Fruit fly (Drosophila melanogaster) whole organism, embryonic: Measurements from ENCODE around the gene wfs1.
A peak's percentile ranks its signal among the peaks of the same experiment; 100 is the strongest.

Experiments used
- ATbp ChIP-seq: fragments of 200-800 bp; sonication (Bioruptor generic); optimal IDR thresholded peaks from 2 replicates; lab custom pipeline; 2017; ENCODE audit warnings: missing biosample characterization, mild to moderate bottlenecking, missing genetic modification characterization, missing genetic modification reagents
- CG10147 ChIP-seq: fragments of 200-800 bp; sonication (Bioruptor generic); optimal IDR thresholded peaks from 2 replicates; lab custom pipeline; 2019; ENCODE audit warnings: missing biosample characterization, mild to moderate bottlenecking, missing genetic modification characterization, moderate library complexity
- CG11085 ChIP-seq: fragments of 200-800 bp; sonication (Bioruptor generic); IDR thresholded peaks from 2 replicates; pipeline ENCODE4 v1.3.6; 2022; ENCODE audit warnings: missing biosample characterization, missing genetic modification characterization
- CG12155 ChIP-seq: fragments of 200-800 bp; sonication (Bioruptor generic); optimal IDR thresholded peaks from 3 replicates; lab custom pipeline; 2016; ENCODE audit warnings: missing biosample characterization, missing genetic modification characterization
- CG12299 ChIP-seq: fragments of 200-800 bp; sonication (Bioruptor generic); optimal IDR thresholded peaks from 2 replicates; lab custom pipeline; 2018; ENCODE audit warnings: missing biosample characterization, mild to moderate bottlenecking, missing genetic modification characterization
- CG1529 ChIP-seq: fragments of 200-800 bp; sonication (Bioruptor generic); optimal IDR thresholded peaks from 3 replicates; lab custom pipeline; 2018; ENCODE audit warnings: missing biosample characterization, missing genetic modification characterization
- CG16779 ChIP-seq: fragments of 200-800 bp; sonication (Bioruptor generic); IDR thresholded peaks from 2 replicates; pipeline ENCODE4 v1.3.6; 2022; ENCODE audit warnings: missing biosample characterization, missing genetic modification characterization
- CG16863 ChIP-seq: fragments of 200-800 bp; sonication (Bioruptor generic); optimal IDR thresholded peaks from 3 replicates; lab custom pipeline; 2016; ENCODE audit warnings: missing biosample characterization, missing genetic modification characterization
- CG17359 ChIP-seq: fragments of 200-800 bp; sonication (Bioruptor generic); optimal IDR thresholded peaks from 3 replicates; lab custom pipeline; 2018; ENCODE audit warnings: missing biosample characterization, mild to moderate bottlenecking, missing genetic modification characterization, moderate library complexity
- CG17802 ChIP-seq: fragments of 200-800 bp; sonication (Bioruptor generic); optimal IDR thresholded peaks from 2 replicates; lab custom pipeline; 2018; ENCODE audit warnings: missing biosample characterization, mild to moderate bottlenecking, missing genetic modification characterization, moderate library complexity
- CG17912 ChIP-seq: fragments of 200-800 bp; sonication (Bioruptor generic); optimal IDR thresholded peaks from 2 replicates; lab custom pipeline; 2018; ENCODE audit warnings: missing biosample characterization, mild to moderate bottlenecking, missing genetic modification characterization
- CG2889 ChIP-seq: fragments of 200-800 bp; sonication (Bioruptor generic); IDR thresholded peaks from 3 replicates; pipeline ENCODE4 v1.3.6; 2022; ENCODE audit warnings: missing biosample characterization, missing genetic modification characterization
- CG32532 ChIP-seq: fragments of 200-800 bp; sonication (Bioruptor generic); IDR thresholded peaks from 2 replicates; pipeline ENCODE4 v1.3.6; 2022; ENCODE audit warnings: missing biosample characterization, missing genetic modification characterization
- CG33213 ChIP-seq: fragments of 200-800 bp; sonication (Bioruptor generic); optimal IDR thresholded peaks from 3 replicates; lab custom pipeline; 2016; ENCODE audit warnings: missing biosample characterization, missing genetic modification characterization
- CG34224 ChIP-seq: fragments of 200-800 bp; sonication (Bioruptor generic); IDR thresholded peaks from 3 replicates; pipeline ENCODE4 v1.3.6; 2022; ENCODE audit warnings: missing biosample characterization, missing genetic modification characterization; ENCODE audit not compliant: partially characterized antibody
- CG42726 ChIP-seq: fragments of 200-800 bp; sonication (Bioruptor generic); IDR thresholded peaks from 2 replicates; pipeline ENCODE4 v1.3.6; 2022; ENCODE audit warnings: missing biosample characterization, missing genetic modification characterization; ENCODE audit not compliant: partially characterized antibody
- CG4282 ChIP-seq: fragments of 200-800 bp; sonication (Bioruptor generic); optimal IDR thresholded peaks from 2 replicates; lab custom pipeline; 2016; ENCODE audit warnings: missing biosample characterization, missing genetic modification characterization
- CG6272 ChIP-seq: fragments of 200-800 bp; sonication (Bioruptor generic); IDR thresholded peaks from 2 replicates; pipeline ENCODE4 v1.3.6; 2022; ENCODE audit warnings: missing biosample characterization, missing genetic modification characterization
- CG6683 ChIP-seq: fragments of 200-800 bp; sonication (Bioruptor generic); optimal IDR thresholded peaks from 2 replicates; lab custom pipeline; 2017; ENCODE audit warnings: missing biosample characterization, mild to moderate bottlenecking, missing genetic modification characterization, missing genetic modification reagents
- CG7271 ChIP-seq: fragments of 200-800 bp; sonication (Bioruptor generic); optimal IDR thresholded peaks from 2 replicates; lab custom pipeline; 2018; ENCODE audit warnings: missing biosample characterization, mild to moderate bottlenecking, missing genetic modification characterization, moderate library complexity
- CoRest ChIP-seq: fragments of 200-800 bp; sonication (Bioruptor generic); optimal IDR thresholded peaks from 3 replicates; lab custom pipeline; 2018; ENCODE audit warnings: missing biosample characterization, mild to moderate bottlenecking, missing genetic modification characterization, moderate library complexity
- Dip2 ChIP-seq: fragments of 200-800 bp; sonication (Bioruptor generic); IDR thresholded peaks from 2 replicates; pipeline ENCODE4 v1.3.6; 2022; ENCODE audit warnings: missing biosample characterization, missing genetic modification characterization
- Dip3 ChIP-seq: fragments of 200-800 bp; sonication (Bioruptor generic); optimal IDR thresholded peaks from 3 replicates; lab custom pipeline; 2016; ENCODE audit warnings: missing biosample characterization, missing genetic modification characterization
- Drgx ChIP-seq: fragments of 200-800 bp; sonication (Bioruptor generic); IDR thresholded peaks from 2 replicates; pipeline ENCODE4 v1.3.6; 2022; ENCODE audit warnings: missing biosample characterization, missing genetic modification characterization
- HmgD ChIP-seq: fragments of 200-800 bp; sonication (Bioruptor generic); optimal IDR thresholded peaks from 3 replicates; lab custom pipeline; 2016; ENCODE audit warnings: missing biosample characterization, missing genetic modification characterization
- Hmr ChIP-seq: fragments of 200-800 bp; sonication (Bioruptor generic); optimal IDR thresholded peaks from 3 replicates; lab custom pipeline; 2017; ENCODE audit warnings: mild to moderate bottlenecking, missing biosample characterization, missing genetic modification reagents, missing genetic modification characterization
- Hr78 ChIP-seq, 2 experiments: fragments of 200-800 bp in 1 of 2; fragments of >200 bp in 1 of 2; sonication (Bioruptor generic) in 1 of 2; optimal IDR thresholded peaks; 2 replicates each; lab custom pipeline; 2017 to 2019; ENCODE audit warnings: missing biosample characterization in 2 of 2, missing genetic modification characterization in 2 of 2, mild to moderate bottlenecking in 1 of 2, moderate library complexity in 1 of 2
- Mad ChIP-seq: fragments of 200-800 bp; sonication (Bioruptor generic); optimal IDR thresholded peaks from 2 replicates; lab custom pipeline; 2016; ENCODE audit warnings: missing biosample characterization, missing genetic modification characterization
- Myb ChIP-seq: fragments of 200-800 bp; sonication (Bioruptor generic); optimal IDR thresholded peaks from 2 replicates; lab custom pipeline; 2016; ENCODE audit warnings: missing biosample characterization, missing genetic modification characterization
- Pdp1 ChIP-seq, 2 experiments: fragments of 200-800 bp; sonication (Bioruptor generic); optimal IDR thresholded peaks; 3 replicates each; lab custom pipeline; 2016; ENCODE audit warnings: missing biosample characterization in 2 of 2, missing genetic modification characterization in 2 of 2, mild to moderate bottlenecking in 1 of 2, moderate library complexity in 1 of 2
- Rx ChIP-seq: fragments of 200-800 bp; sonication (Bioruptor generic); IDR thresholded peaks from 2 replicates; pipeline ENCODE4 v1.3.6; 2022; ENCODE audit warnings: missing biosample characterization, missing genetic modification characterization
- Six4 ChIP-seq: fragments of 200-800 bp; sonication (Bioruptor generic); optimal IDR thresholded peaks from 2 replicates; lab custom pipeline; 2016; ENCODE audit warnings: missing biosample characterization, missing genetic modification characterization
- Sry-δ ChIP-seq: fragments of 200-800 bp; sonication (Bioruptor generic); optimal IDR thresholded peaks from 2 replicates; lab custom pipeline; 2016; ENCODE audit warnings: missing biosample characterization, missing genetic modification characterization
- crol ChIP-seq: fragments of 200-800 bp; sonication (Bioruptor generic); IDR thresholded peaks from 2 replicates; pipeline ENCODE4 v1.3.6; 2022; ENCODE audit warnings: missing biosample characterization, missing genetic modification characterization
- dan ChIP-seq: fragments of 200-800 bp; sonication (Bioruptor generic); IDR thresholded peaks from 2 replicates; pipeline ENCODE4 v1.3.6; 2022; ENCODE audit warnings: missing biosample characterization, missing genetic modification characterization
- fd96Cb ChIP-seq: fragments of 200-800 bp; sonication (Bioruptor generic); optimal IDR thresholded peaks from 2 replicates; lab custom pipeline; 2018; ENCODE audit warnings: missing biosample characterization, mild to moderate bottlenecking, missing genetic modification characterization, moderate library complexity
- gcm ChIP-seq: fragments of 200-800 bp; sonication (Bioruptor generic); optimal IDR thresholded peaks from 2 replicates; lab custom pipeline; 2019; ENCODE audit warnings: missing biosample characterization, mild to moderate bottlenecking, missing genetic modification characterization, moderate library complexity
- gcm2 ChIP-seq: fragments of 200-800 bp; sonication (Bioruptor generic); optimal IDR thresholded peaks from 2 replicates; lab custom pipeline; 2016; ENCODE audit warnings: missing biosample characterization, missing genetic modification characterization
- ind ChIP-seq: fragments of 200-800 bp; sonication (Bioruptor generic); optimal IDR thresholded peaks from 3 replicates; lab custom pipeline; 2016; ENCODE audit warnings: missing biosample characterization, missing genetic modification characterization
- jing ChIP-seq: fragments of 200-800 bp; sonication (Bioruptor generic); optimal IDR thresholded peaks from 2 replicates; lab custom pipeline; 2018; ENCODE audit warnings: missing biosample characterization, mild to moderate bottlenecking, missing genetic modification characterization
- klu ChIP-seq: fragments of 200-800 bp; sonication (Bioruptor generic); IDR thresholded peaks from 2 replicates; pipeline ENCODE4 v1.3.6; 2022; ENCODE audit warnings: missing biosample characterization, missing genetic modification characterization
- lmd ChIP-seq: fragments of 200-800 bp; sonication (Bioruptor generic); IDR thresholded peaks from 2 replicates; pipeline ENCODE4 v1.3.6; 2022; ENCODE audit warnings: missing biosample characterization, missing genetic modification characterization
- luna ChIP-seq: fragments of 200-800 bp; sonication (Bioruptor generic); optimal IDR thresholded peaks from 2 replicates; lab custom pipeline; 2016; ENCODE audit warnings: missing biosample characterization, missing genetic modification characterization
- mam ChIP-seq: fragments of 200-800 bp; sonication (Bioruptor generic); optimal IDR thresholded peaks from 3 replicates; lab custom pipeline; 2016; ENCODE audit warnings: missing biosample characterization, missing genetic modification characterization
- nerfin-2 ChIP-seq: fragments of 200-800 bp; sonication (Bioruptor generic); IDR thresholded peaks from 2 replicates; pipeline ENCODE4 v1.3.6; 2022; ENCODE audit warnings: missing biosample characterization, missing genetic modification characterization; ENCODE audit not compliant: partially characterized antibody
- rib ChIP-seq: fragments of 200-800 bp; sonication (Bioruptor generic); IDR thresholded peaks from 2 replicates; pipeline ENCODE4 v1.3.6; 2022; ENCODE audit warnings: missing biosample characterization, missing genetic modification characterization
- stwl ChIP-seq: fragments of 200-800 bp; sonication (Bioruptor generic); optimal IDR thresholded peaks from 3 replicates; lab custom pipeline; 2018; ENCODE audit warnings: missing biosample characterization, mild to moderate bottlenecking, missing genetic modification characterization, moderate library complexity
- trh ChIP-seq: fragments of 200-800 bp; sonication (Bioruptor generic); optimal IDR thresholded peaks from 2 replicates; lab custom pipeline; 2016; ENCODE audit warnings: missing biosample characterization, missing genetic modification characterization
- unpg ChIP-seq: fragments of 200-800 bp; sonication (Bioruptor generic); optimal IDR thresholded peaks from 3 replicates; lab custom pipeline; 2018; ENCODE audit warnings: missing biosample characterization, mild to moderate bottlenecking, missing genetic modification characterization, moderate library complexity

The wfs1 gene

dm6 chr3R:22724149-22724973 lies 34.2 kb upstream of the wfs1 start, which contains the start of gene Irp-1A (continued):
- TF ChIP-seq mam (peak; percentile 58), Drgx (GFP tag; lab: Robert Waterston, UW) (peak; percentile 68), stwl (peak; percentile 34), nerfin-2 (GFP tag; lab: Robert Waterston, UW) (peak; percentile 49), CG12155 (GFP tag; lab: Kevin White, UChicago) (peak; percentile 69), Dip3 (GFP tag; lab: Kevin White, UChicago) (no peak), unpg (GFP tag; lab: Kevin White, UChicago) (peak; percentile 85), Pdp1 (GFP tag; optimal IDR thresholded peaks at IDR 0.05; lab: Kevin White, UChicago) (peak in 1 of 2 experiments; percentile 54), Sry-δ (GFP tag; lab: Kevin White, UChicago) (peak; percentile 91), CG17359 (tag; lab: Kevin White, UChicago) (peak; percentile 83), jing (GFP tag; lab: Kevin White, UChicago) (no peak), ind (peak; percentile 58), gcm2 (GFP tag; lab: Kevin White, UChicago) (peak; percentile 3), klu (GFP tag; lab: Robert Waterston, UW) (peak; percentile 37; the same call in 1 of the 2 replicates), HmgD (no peak), Hmr (GFP tag; lab: Kevin White, UChicago) (peak; percentile 77), CG11085 (GFP tag; lab: Robert Waterston, UW) (peak; percentile 62), Dip2 (GFP tag; lab: Robert Waterston, UW) (no peak), CG6272 (GFP tag; lab: Robert Waterston, UW) (peak; percentile 61), Mad (GFP tag; lab: Kevin White, UChicago) (no peak), CG16863 (GFP tag; lab: Kevin White, UChicago) (peak; percentile 22), lmd (GFP tag; lab: Robert Waterston, UW) (peak; percentile 72), luna (no peak), CG42726 (GFP tag; lab: Robert Waterston, UW) (peak; percentile 22; the same call in 1 of the 2 replicates), CG33213 (GFP tag; lab: Kevin White, UChicago) (peak; percentile 13), crol (no peak), dan (GFP tag; lab: Robert Waterston, UW) (no peak), CG10147 (GFP tag; lab: Kevin White, UChicago) (peak; percentile 83), Rx (GFP tag; lab: Robert Waterston, UW) (no peak), CG17912 (GFP tag; lab: Kevin White, UChicago) (no peak), gcm (GFP tag; lab: Kevin White, UChicago) (peak; percentile 84), CG17802 (tag; lab: Kevin White, UChicago) (no peak), CG6683 (peak; percentile 66), fd96Cb (tag; lab: Kevin White, UChicago) (peak; percentile 69), CG12299 (peak; percentile 62), ATbp (GFP tag; lab: Kevin White, UChicago) (peak; percentile 21), CG34224 (GFP tag; lab: Robert Waterston, UW) (peak; percentile 86), CG1529 (GFP tag; lab: Kevin White, UChicago) (peak; percentile 9), CG32532 (GFP tag; lab: Robert Waterston, UW) (peak; percentile 89), CG2889 (GFP tag; lab: Robert Waterston, UW) (no peak), CG4282 (GFP tag; lab: Kevin White, UChicago) (no peak), CG7271 (tag; lab: Kevin White, UChicago) (peak; percentile 80), CG16779 (no peak), Six4 (GFP tag; lab: Kevin White, UChicago) (peak; percentile 71), trh (GFP tag; lab: Kevin White, UChicago) (no peak), Myb (GFP tag; lab: Kevin White, UChicago) (peak; percentile 41), rib (0 out of 2 replicates have a peak, but pooled peaks have one; percentile 17), Hr78 (GFP tag; optimal IDR thresholded peaks at IDR 0.05; lab: Kevin White, UChicago) (peak in 1 of 2 experiments; percentile 23), CoRest (peak; percentile 83)
